Worm (Caenorhabditis elegans) whole organism, L4 larva: ENCODE results near the gene chs-2.

Source experiments
- fos-1 ChIP-seq: fragments of 150-350 bp; optimal IDR thresholded peaks from 2 replicates; lab custom pipeline; 2014; ENCODE audit warnings: missing biosample characterization, missing genetic modification characterization
- nhr-10 ChIP-seq: fragments of 150-350 bp; optimal IDR thresholded peaks from 2 replicates; lab custom pipeline; 2014; ENCODE audit warnings: missing biosample characterization, missing genetic modification characterization
- nhr-237 ChIP-seq: sonication (generic microtip); optimal IDR thresholded peaks from 2 replicates; lab custom pipeline; 2017; ENCODE audit warnings: missing biosample characterization, missing genetic modification characterization

DNA sequence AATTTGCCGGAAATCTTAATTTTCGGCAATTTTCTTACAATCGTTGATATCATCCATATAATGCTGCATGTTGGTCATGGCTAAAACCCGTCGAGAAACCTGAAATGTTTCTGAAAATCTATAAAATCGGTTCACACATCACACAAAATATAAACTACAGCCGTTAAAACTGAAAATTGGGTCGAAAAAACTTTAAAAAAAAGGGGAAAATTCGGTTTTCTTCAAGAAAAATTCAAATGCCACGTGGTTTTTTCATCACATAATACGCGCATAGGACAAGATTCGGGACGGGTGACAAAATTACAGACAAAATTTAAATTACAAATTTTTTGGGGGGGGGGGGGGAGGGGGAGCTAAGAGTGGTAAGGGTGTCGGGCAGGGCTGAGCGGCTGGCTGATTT lies 35.9 kb downstream of the chs-2 start, which contains the start of gene Y43H11AL.1:
- no peak for TF ChIP-seq nhr-10 (tag; lab: Kevin White, UChicago)
- TF ChIP-seq nhr-237 = no peak
- TF ChIP-seq fos-1 = no peak
